Worm (Caenorhabditis elegans): ENCODE data around the gene pqe-1.
A peak's percentile ranks its signal among the peaks of the same experiment; 100 is the strongest.

pqe-1 gene

ce11 chrIII:5294281-5294680 is 16.8 kb upstream of the pqe-1 start:
- TF ChIP-seq tbx-11 (GFP tag; IDR thresholded peaks at IDR 0.05) = no peak
- no peak for TF ChIP-seq ceh-36 (tag; optimal IDR thresholded peaks at IDR 0.05)
- TF ChIP-seq tbx-37 (GFP tag; conservative IDR thresholded peaks at IDR 0.05) = no peak
- TF ChIP-seq B0310.2 (tag; optimal IDR thresholded peaks at IDR 0.05) = no peak
- TF ChIP-seq ama-1 (optimal IDR thresholded peaks at IDR 0.05) = no peak
- no peak for TF ChIP-seq hmg-4 (GFP tag; optimal IDR thresholded peaks at IDR 0.05)
- no peak for TF ChIP-seq aly-1 (tag; optimal IDR thresholded peaks at IDR 0.05)
- no peak for TF ChIP-seq pes-1 (GFP tag; IDR thresholded peaks at IDR 0.05)
- TF ChIP-seq flt-1 (GFP tag; IDR thresholded peaks at IDR 0.05) = no peak
- TF ChIP-seq F13C5.2 (tag; optimal IDR thresholded peaks at IDR 0.05) = no peak
- no peak for TF ChIP-seq ets-7 (tag; optimal IDR thresholded peaks at IDR 0.05)
- TF ChIP-seq hmbx-1 (tag; optimal IDR thresholded peaks at IDR 0.05) = no peak
- TF ChIP-seq tra-4 (tag; optimal IDR thresholded peaks at IDR 0.05) = no peak
- no peak for TF ChIP-seq hnd-1 (tag; optimal IDR thresholded peaks at IDR 0.05)
- no peak for TF ChIP-seq ceh-13 (GFP tag; optimal IDR thresholded peaks at IDR 0.05)
- TF ChIP-seq scrt-1 (GFP tag; IDR thresholded peaks at IDR 0.05) = no peak
- TF ChIP-seq sea-1 (GFP tag; conservative IDR thresholded peaks at IDR 0.05) = no peak

DNA sequence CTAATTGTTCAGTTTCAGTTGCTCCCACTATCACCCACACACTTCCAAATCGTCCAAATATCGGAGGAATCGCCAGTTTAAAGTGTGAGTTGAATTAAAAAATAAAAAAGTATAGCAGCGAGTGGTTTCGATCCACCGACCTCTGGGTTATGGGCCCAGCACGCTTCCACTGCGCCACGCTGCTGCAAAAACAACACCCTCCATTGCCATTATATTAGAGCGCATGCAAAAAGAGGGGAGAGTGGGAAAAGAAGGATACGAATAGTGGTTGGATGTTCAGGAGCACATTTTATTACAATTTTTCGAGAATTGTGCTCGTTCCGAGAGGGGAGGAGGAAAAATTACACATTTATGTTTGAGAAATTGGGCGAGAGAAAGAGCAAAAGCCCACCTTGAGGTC is 16.2 kb upstream of the pqe-1 start:
- TF ChIP-seq F13C5.2 (tag; optimal IDR thresholded peaks at IDR 0.05) = peak; percentile 79
- peak; percentile 95 for TF ChIP-seq pes-1 (GFP tag; IDR thresholded peaks at IDR 0.05)
- TF ChIP-seq scrt-1 (GFP tag; IDR thresholded peaks at IDR 0.05) = peak; percentile 94
- peak; percentile 90 for TF ChIP-seq ceh-36 (tag; optimal IDR thresholded peaks at IDR 0.05)
- peak; percentile 92 for TF ChIP-seq aly-1 (tag; optimal IDR thresholded peaks at IDR 0.05)
- peak; percentile 90 for TF ChIP-seq B0310.2 (tag; optimal IDR thresholded peaks at IDR 0.05)
- TF ChIP-seq ama-1 (optimal IDR thresholded peaks at IDR 0.05) = no peak
- peak; percentile 95 for TF ChIP-seq flt-1 (GFP tag; IDR thresholded peaks at IDR 0.05)
- peak; percentile 93 for TF ChIP-seq tbx-11 (GFP tag; IDR thresholded peaks at IDR 0.05)
- peak; percentile 80 for TF ChIP-seq tra-4 (tag; optimal IDR thresholded peaks at IDR 0.05)
- TF ChIP-seq hnd-1 (tag; optimal IDR thresholded peaks at IDR 0.05) = peak; percentile 78
- peak; percentile 94 for TF ChIP-seq sea-1 (GFP tag; conservative IDR thresholded peaks at IDR 0.05)
- peak; percentile 75 for TF ChIP-seq ets-7 (tag; optimal IDR thresholded peaks at IDR 0.05)
- peak; percentile 61 for TF ChIP-seq ceh-13 (GFP tag; optimal IDR thresholded peaks at IDR 0.05)
- peak; percentile 97 for TF ChIP-seq hmg-4 (GFP tag; optimal IDR thresholded peaks at IDR 0.05)
- peak; percentile 47 for TF ChIP-seq hmbx-1 (tag; optimal IDR thresholded peaks at IDR 0.05)
- peak; percentile 93 for TF ChIP-seq tbx-37 (GFP tag; conservative IDR thresholded peaks at IDR 0.05)

DNA sequence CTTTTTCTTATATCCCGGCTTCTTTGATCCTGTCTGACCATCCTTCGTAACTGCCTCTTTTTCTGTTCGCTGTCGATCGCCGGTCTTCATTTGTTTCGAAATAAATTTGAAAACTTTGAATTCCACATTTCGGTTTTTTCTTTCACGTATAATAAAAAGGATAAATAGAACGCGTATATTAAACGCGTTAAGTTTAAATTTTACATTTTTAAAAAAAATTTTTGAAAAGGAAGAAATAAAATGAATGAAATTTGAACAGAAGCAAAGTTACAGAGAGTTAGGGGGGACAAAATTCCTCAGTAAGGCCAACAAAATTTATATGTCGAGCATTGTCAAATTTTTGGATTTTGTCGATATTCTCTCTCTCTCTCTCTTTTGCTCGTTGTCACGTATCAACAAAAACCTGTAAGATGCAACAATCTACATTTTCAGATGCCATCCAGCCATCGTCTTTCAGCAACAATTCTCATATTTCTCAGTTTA is 9.2 kb upstream of the pqe-1 start, which contains the start of the genes T15B12.2 and F52C9.5:
Gene T15B12.2 (minus strand): TSS at position 101 of the 483 bp plus-strand sequence.
Gene F52C9.5 (plus strand): TSS at position 433 of the 483 bp plus-strand sequence.
- TF ChIP-seq hnd-1 (tag; optimal IDR thresholded peaks at IDR 0.05) (no peak), ets-7 (tag; optimal IDR thresholded peaks at IDR 0.05) (no peak), tbx-37 (GFP tag; conservative IDR thresholded peaks at IDR 0.05) (no peak), ceh-36 (tag; optimal IDR thresholded peaks at IDR 0.05) (no peak), tra-4 (tag; optimal IDR thresholded peaks at IDR 0.05) (no peak), pes-1 (GFP tag; IDR thresholded peaks at IDR 0.05) (no peak), hmbx-1 (tag; optimal IDR thresholded peaks at IDR 0.05) (no peak), B0310.2 (tag; optimal IDR thresholded peaks at IDR 0.05) (no peak), sea-1 (GFP tag; conservative IDR thresholded peaks at IDR 0.05) (no peak), tbx-11 (GFP tag; IDR thresholded peaks at IDR 0.05) (no peak), flt-1 (GFP tag; IDR thresholded peaks at IDR 0.05) (no peak), scrt-1 (GFP tag; IDR thresholded peaks at IDR 0.05) (no peak), ama-1 (optimal IDR thresholded peaks at IDR 0.05) (no peak), ceh-13 (GFP tag; optimal IDR thresholded peaks at IDR 0.05) (no peak), F13C5.2 (tag; optimal IDR thresholded peaks at IDR 0.05) (no peak), hmg-4 (GFP tag; optimal IDR thresholded peaks at IDR 0.05) (no peak), aly-1 (tag; optimal IDR thresholded peaks at IDR 0.05) (no peak)

- TF ChIP-seq tbx-11 (GFP tag; IDR thresholded peaks at IDR 0.05) (no peak), ceh-36 (tag; optimal IDR thresholded peaks at IDR 0.05) (no peak), flt-1 (GFP tag; IDR thresholded peaks at IDR 0.05) (no peak), aly-1 (tag; optimal IDR thresholded peaks at IDR 0.05) (no peak), tbx-37 (GFP tag; conservative IDR thresholded peaks at IDR 0.05) (no peak)
Observed at ce11 chrIII:5304044-5304443, 7.0 kb upstream of the pqe-1 start.

DNA sequence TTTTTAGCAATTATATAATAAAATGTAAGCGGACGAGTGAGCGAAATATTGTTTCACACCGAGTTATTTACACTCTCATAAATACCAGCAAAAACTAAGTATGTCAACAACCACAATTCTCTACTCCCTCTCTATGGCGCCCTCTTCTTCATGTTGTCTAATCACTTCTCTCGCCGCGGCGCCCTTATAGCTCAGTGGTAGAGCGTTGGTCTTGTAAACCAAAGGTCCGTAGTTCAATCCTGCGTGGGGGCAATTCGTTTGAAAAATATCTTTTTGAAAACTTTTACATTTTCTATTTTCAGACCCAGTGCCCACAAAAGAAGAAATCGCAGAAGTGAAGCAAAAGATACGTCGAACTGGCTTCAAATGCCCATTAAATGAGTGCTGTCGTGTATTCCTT is 5.3 kb upstream of the pqe-1 start:
- TF ChIP-seq B0310.2 (tag; optimal IDR thresholded peaks at IDR 0.05) (no peak), F13C5.2 (tag; optimal IDR thresholded peaks at IDR 0.05) (peak; percentile 8), tbx-11 (GFP tag; IDR thresholded peaks at IDR 0.05) (no peak; the same call in none of the 2 replicates), ets-7 (tag; optimal IDR thresholded peaks at IDR 0.05) (no peak), scrt-1 (GFP tag; IDR thresholded peaks at IDR 0.05) (peak; percentile 68; the same call in 1 of the 2 replicates), ama-1 (optimal IDR thresholded peaks at IDR 0.05) (no peak), tbx-37 (GFP tag; conservative IDR thresholded peaks at IDR 0.05) (peak; percentile 72), hmbx-1 (tag; optimal IDR thresholded peaks at IDR 0.05) (no peak), ceh-13 (GFP tag; optimal IDR thresholded peaks at IDR 0.05) (peak; percentile 9), hnd-1 (tag; optimal IDR thresholded peaks at IDR 0.05) (peak; percentile 44), sea-1 (GFP tag; conservative IDR thresholded peaks at IDR 0.05) (0 out of 2 replicates have a peak, but pooled peaks have one; percentile 54), pes-1 (GFP tag; IDR thresholded peaks at IDR 0.05) (peak; percentile 81), aly-1 (tag; optimal IDR thresholded peaks at IDR 0.05) (no peak), tra-4 (tag; optimal IDR thresholded peaks at IDR 0.05) (no peak), flt-1 (GFP tag; IDR thresholded peaks at IDR 0.05) (no peak), hmg-4 (GFP tag; optimal IDR thresholded peaks at IDR 0.05) (no peak), ceh-36 (tag; optimal IDR thresholded peaks at IDR 0.05) (peak; percentile 51)

DNA sequence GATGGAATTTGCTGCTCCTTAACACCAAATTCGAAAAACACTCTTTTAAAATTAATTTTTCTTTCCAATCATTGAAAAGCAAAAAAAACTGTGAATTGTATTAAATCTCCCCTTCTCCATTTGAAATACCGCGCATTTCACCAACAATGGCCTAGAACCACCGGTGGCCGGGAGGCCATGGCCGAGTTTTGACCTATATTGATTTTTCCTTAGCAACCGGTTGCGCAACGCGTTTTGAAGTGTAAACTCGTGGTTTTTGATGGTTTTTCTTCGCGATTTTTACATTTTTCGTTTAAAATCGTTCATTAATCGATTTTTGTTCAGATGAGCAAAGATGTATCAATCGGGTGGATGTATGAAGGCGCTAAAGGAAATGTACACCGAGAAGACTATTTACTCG is 2.8 kb upstream of the pqe-1 start, which contains the start of gene mog-3:
Gene mog-3 (plus strand): TSS at position 319 of the 400 bp plus-strand sequence.
- TF ChIP-seq ceh-36 (tag; optimal IDR thresholded peaks at IDR 0.05) (no peak), sea-1 (GFP tag; conservative IDR thresholded peaks at IDR 0.05) (no peak), flt-1 (GFP tag; IDR thresholded peaks at IDR 0.05) (0 out of 2 replicates have a peak, but pooled peaks have one; percentile 37), tbx-37 (GFP tag; conservative IDR thresholded peaks at IDR 0.05) (peak; percentile 83), scrt-1 (GFP tag; IDR thresholded peaks at IDR 0.05) (no peak), ama-1 (optimal IDR thresholded peaks at IDR 0.05) (no peak), pes-1 (GFP tag; IDR thresholded peaks at IDR 0.05) (peak; percentile 63; the same call in 1 of the 2 replicates), ets-7 (tag; optimal IDR thresholded peaks at IDR 0.05) (peak; percentile 4), aly-1 (tag; optimal IDR thresholded peaks at IDR 0.05) (no peak), hmbx-1 (tag; optimal IDR thresholded peaks at IDR 0.05) (no peak), tbx-11 (GFP tag; IDR thresholded peaks at IDR 0.05) (peak; percentile 22; the same call in 1 of the 2 replicates), tra-4 (tag; optimal IDR thresholded peaks at IDR 0.05) (peak; percentile 9), B0310.2 (tag; optimal IDR thresholded peaks at IDR 0.05) (no peak), F13C5.2 (tag; optimal IDR thresholded peaks at IDR 0.05) (peak; percentile 15)
